Fruit fly (Drosophila melanogaster) Kc167 (cell line): ENCODE data around the gene 4E-T.

Experiments
- Sin3A ChIP-seq: fragments of >200 bp; optimal IDR thresholded peaks from 2 replicates; lab custom pipeline; 2018; ENCODE audit warnings: missing external identifiers
- h ChIP-seq: fragments of >200 bp; optimal IDR thresholded peaks from 3 replicates; lab custom pipeline; 2018; ENCODE audit warnings: missing external identifiers
- insv ChIP-seq: fragments of >200 bp; optimal IDR thresholded peaks from 3 replicates; lab custom pipeline; 2018; ENCODE audit warnings: missing external identifiers
- ttk ChIP-seq: sonication (Bioruptor generic); optimal IDR thresholded peaks from 2 replicates; lab custom pipeline; 2017; ENCODE audit warnings: missing external identifiers

dm6 chr4:922592-922991 lies 35.6 kb downstream of the 4E-T start:
- TF ChIP-seq h (lab: Kevin White, UChicago) = no peak
- TF ChIP-seq ttk (lab: Kevin White, UChicago) = no peak
- no peak for TF ChIP-seq Sin3A (lab: Kevin White, UChicago)
- no peak for TF ChIP-seq insv (lab: Kevin White, UChicago)
